Worm (Caenorhabditis elegans) whole organism, midembryonic: ENCODE measurements around the gene F02E11.7.

Experiments used
- T22C8.4 ChIP-seq: fragments of 200-800 bp; sonication (Bioruptor generic); IDR thresholded peaks from 2 replicates; pipeline ENCODE4 v1.3.6; 2022; ENCODE audit warnings: missing genetic modification characterization, missing compliant biosample characterization
- cog-1 ChIP-seq: sonication (generic microtip); optimal IDR thresholded peaks from 2 replicates; lab custom pipeline; 2016; ENCODE audit warnings: missing genetic modification characterization, missing compliant biosample characterization
- flt-1 ChIP-seq: fragments of 200-800 bp; sonication (Bioruptor generic); IDR thresholded peaks from 2 replicates; pipeline ENCODE4 v1.3.6; 2022; ENCODE audit warnings: missing genetic modification characterization, missing compliant biosample characterization
- klf-2 ChIP-seq: fragments of 200-800 bp; sonication (Bioruptor generic); conservative IDR thresholded peaks from 2 replicates; pipeline ENCODE4 v1.3.6; 2022; ENCODE audit warnings: missing genetic modification reagents, missing genetic modification characterization, missing compliant biosample characterization
- med-1 ChIP-seq: sonication (generic microtip); optimal IDR thresholded peaks from 2 replicates; lab custom pipeline; 2017; ENCODE audit warnings: missing genetic modification characterization, mild to moderate bottlenecking, missing compliant biosample characterization, antibody characterized with exemption, missing genetic modification reagents; ENCODE audit not compliant: insufficient read depth
- ref-1 ChIP-seq: fragments of 200-800 bp; sonication (Bioruptor generic); conservative IDR thresholded peaks from 2 replicates; pipeline ENCODE4 v1.3.6; 2022; ENCODE audit warnings: missing genetic modification reagents, missing genetic modification characterization, missing compliant biosample characterization
- tab-1 ChIP-seq: fragments of 200-800 bp; sonication (Bioruptor generic); IDR thresholded peaks from 2 replicates; pipeline ENCODE4 v1.3.6; 2022; ENCODE audit warnings: missing genetic modification characterization, missing compliant biosample characterization
- ztf-23 ChIP-seq: fragments of 200-800 bp; sonication (Bioruptor generic); IDR thresholded peaks from 2 replicates; pipeline ENCODE4 v1.3.6; 2022; ENCODE audit warnings: missing genetic modification reagents, missing genetic modification characterization, missing compliant biosample characterization
- ztf-29 ChIP-seq: fragments of 200-800 bp; sonication (Bioruptor generic); IDR thresholded peaks from 2 replicates; pipeline ENCODE4 v1.3.6; 2022; ENCODE audit warnings: missing genetic modification reagents, missing genetic modification characterization, missing compliant biosample characterization

ce11 chrII:3234725-3235124, 32.7 kb upstream of the F02E11.7 start, which contains the start of gene C17F4.8:
- TF ChIP-seq T22C8.4 (GFP tag; lab: Robert Waterston, UW) = no peak
- no peak for TF ChIP-seq cog-1 (tag; lab: Kevin White, UChicago)
- TF ChIP-seq med-1 (GFP tag; lab: Kevin White, UChicago) = no peak
- no peak for TF ChIP-seq ztf-29 (GFP tag; lab: Robert Waterston, UW)
- TF ChIP-seq flt-1 (GFP tag; lab: Robert Waterston, UW) = no peak
- no peak for TF ChIP-seq ztf-23
- TF ChIP-seq ref-1 (GFP tag; lab: Robert Waterston, UW) = no peak
- no peak for TF ChIP-seq tab-1 (GFP tag; lab: Robert Waterston, UW)
- TF ChIP-seq klf-2 (GFP tag; lab: Robert Waterston, UW) = no peak
